Worm (Caenorhabditis elegans): ENCODE results near the gene myrf-2.

Gene myrf-2

DNA sequence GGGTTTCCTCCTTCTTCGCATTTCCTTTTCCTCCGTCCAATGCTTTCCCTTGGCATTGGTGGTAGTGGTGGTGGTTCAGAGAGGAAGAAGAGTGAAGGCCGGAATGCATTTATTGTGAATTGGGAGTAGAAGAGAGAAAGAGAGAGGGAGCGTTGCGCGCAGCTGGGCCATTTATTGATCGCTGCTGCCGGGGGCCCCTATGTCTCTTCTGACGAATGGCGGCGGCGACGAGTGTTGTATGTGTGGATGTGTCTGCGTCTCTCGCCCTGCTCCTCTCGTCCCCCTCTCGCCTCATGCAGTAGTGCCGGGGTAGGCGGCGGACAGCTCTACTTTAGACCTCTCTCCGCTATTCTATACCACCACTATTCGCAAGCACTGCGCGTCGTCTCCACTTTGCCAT is 47.6 kb downstream of the myrf-2 start, which contains the start of gene unc-115 (continued):
- TF ChIP-seq let-607 (tag; optimal IDR thresholded peaks at IDR 0.05) (peak in 1 of 2 experiments; percentile 25), mxl-1 (tag; optimal IDR thresholded peaks at IDR 0.05) (no peak), F39B2.1 (GFP tag; IDR thresholded peaks at IDR 0.05) (no peak), snpc-4 (GFP tag; optimal IDR thresholded peaks at IDR 0.05) (peak; percentile 44), snpc-4 (tag; optimal IDR thresholded peaks at IDR 0.05) (peak in 3 of 4 experiments; percentile 37 to 69 (median 47)), lsy-27 (tag; optimal IDR thresholded peaks at IDR 0.05; ENCODE audit: borderline replicate concordance, insufficient read depth) (no peak), ceh-79 (tag; optimal IDR thresholded peaks at IDR 0.05) (no peak), hsf-1 (GFP tag; IDR thresholded peaks at IDR 0.05) (no peak), gei-17 (GFP tag; optimal IDR thresholded peaks at IDR 0.05) (peak; percentile 53), ets-4 (GFP tag; optimal IDR thresholded peaks at IDR 0.05) (peak; percentile 50), lin-35 (GFP tag; optimal IDR thresholded peaks at IDR 0.05) (peak in 1 of 3 experiments; percentile 27), bed-2 (GFP tag; IDR thresholded peaks at IDR 0.05) (no peak), F10E7.11 (tag; optimal IDR thresholded peaks at IDR 0.05) (no peak), ZK185.1 (tag; optimal IDR thresholded peaks at IDR 0.05; ENCODE audit: poor library complexity, severe bottlenecking) (peak; percentile 59), pbrm-1 (GFP tag; IDR thresholded peaks at IDR 0.05) (peak; percentile 69), rcor-1 (GFP tag; IDR thresholded peaks at IDR 0.05) (peak; percentile 65), attf-3 (GFP tag; conservative IDR thresholded peaks at IDR 0.05) (no peak), T26A5.8 (tag; optimal IDR thresholded peaks at IDR 0.05) (no peak), egl-44 (GFP tag; IDR thresholded peaks at IDR 0.05) (peak; percentile 53; the same call in 1 of the 2 replicates), sdz-38 (tag; optimal IDR thresholded peaks at IDR 0.05) (no peak), Y67H2A.10 (GFP tag; conservative IDR thresholded peaks at IDR 0.05) (no peak), lin-40 (tag; optimal IDR thresholded peaks at IDR 0.05) (peak; percentile 80), ama-1 (optimal IDR thresholded peaks at IDR 0.05) (no peak), ama-1 (GFP tag; optimal IDR thresholded peaks at IDR 0.05) (no peak), madf-10 (tag; optimal IDR thresholded peaks at IDR 0.05) (peak; percentile 23), cebp-1 (GFP tag; IDR thresholded peaks at IDR 0.05) (no peak), cebp-1 (tag; optimal IDR thresholded peaks at IDR 0.05) (peak; percentile 81), dpff-1 (tag; optimal IDR thresholded peaks at IDR 0.05) (no peak), F57C9.4 (tag; optimal IDR thresholded peaks at IDR 0.05) (no peak), hlh-12 (tag; optimal IDR thresholded peaks at IDR 0.05) (no peak), K12H6.12 (tag; optimal IDR thresholded peaks at IDR 0.05) (peak; percentile 81), unc-130 (GFP tag; optimal IDR thresholded peaks at IDR 0.05) (no peak), snpc-3.4 (tag; optimal IDR thresholded peaks at IDR 0.05) (no peak), zfh-2 (GFP tag; conservative IDR thresholded peaks at IDR 0.05) (peak; percentile 99), die-1 (tag; optimal IDR thresholded peaks at IDR 0.05) (peak; percentile 61), dpl-1 (GFP tag; optimal IDR thresholded peaks at IDR 0.05) (no peak), ceh-100 (GFP tag; IDR thresholded peaks at IDR 0.05) (no peak), ekl-4 (GFP tag; IDR thresholded peaks at IDR 0.05) (peak; percentile 72), ztf-3 (GFP tag; optimal IDR thresholded peaks at IDR 0.05) (no peak), athp-1 (tag; optimal IDR thresholded peaks at IDR 0.05) (peak; percentile 55), Y53F4B.3 (GFP tag; IDR thresholded peaks at IDR 0.05) (no peak), attf-5 (GFP tag; optimal IDR thresholded peaks at IDR 0.05) (peak; percentile 67), ccch-3 (GFP tag; optimal IDR thresholded peaks at IDR 0.05) (no peak), mel-28 (tag; optimal IDR thresholded peaks at IDR 0.05; ENCODE audit: borderline replicate concordance) (no peak), nhr-80 (tag; optimal IDR thresholded peaks at IDR 0.05) (peak; percentile 64), repo-1 (tag; optimal IDR thresholded peaks at IDR 0.05) (peak; percentile 55), F33H1.4 (GFP tag; IDR thresholded peaks at IDR 0.05) (no peak), hrde-1 (tag; optimal IDR thresholded peaks at IDR 0.05; ENCODE audit: borderline replicate concordance) (no peak), ztf-26 (tag; optimal IDR thresholded peaks at IDR 0.05) (peak; percentile 46), madf-6 (GFP tag; IDR thresholded peaks at IDR 0.05) (no peak)

Measured in whole organism, young adult.